Fruit fly (Drosophila melanogaster) whole organism, pupa: ENCODE measurements around the gene CG44836.

ENCODE experiments used
- CG10348 ChIP-seq: fragments of 200-800 bp; sonication (Bioruptor generic); IDR thresholded peaks from 2 replicates; pipeline ENCODE4 v1.3.6; 2022; ENCODE audit warnings: missing biosample characterization, missing genetic modification characterization
- CG12605 ChIP-seq: fragments of 200-800 bp; sonication (Bioruptor generic); IDR thresholded peaks from 2 replicates; pipeline ENCODE4 v1.3.6; 2022; ENCODE audit warnings: missing biosample characterization, missing genetic modification characterization
- CG13204 ChIP-seq: fragments of 200-800 bp; sonication (Bioruptor generic); optimal IDR thresholded peaks from 2 replicates; lab custom pipeline; 2018; ENCODE audit warnings: missing biosample characterization, mild to moderate bottlenecking, missing genetic modification characterization, moderate library complexity
- CG14655 ChIP-seq: fragments of 200-800 bp; sonication (Bioruptor generic); optimal IDR thresholded peaks from 3 replicates; lab custom pipeline; 2017; ENCODE audit warnings: mild to moderate bottlenecking, missing biosample characterization, missing genetic modification reagents, missing genetic modification characterization
- CG15710 ChIP-seq: fragments of 200-800 bp; sonication (Bioruptor generic); optimal IDR thresholded peaks from 2 replicates; lab custom pipeline; 2018; ENCODE audit warnings: missing biosample characterization, mild to moderate bottlenecking, missing genetic modification characterization, moderate library complexity
- CG17806 ChIP-seq: fragments of 200-800 bp; sonication (Bioruptor generic); optimal IDR thresholded peaks from 2 replicates; lab custom pipeline; 2018; ENCODE audit warnings: missing biosample characterization, mild to moderate bottlenecking, missing genetic modification characterization, moderate library complexity
- CG32121 ChIP-seq: fragments of 200-800 bp; sonication (Bioruptor generic); IDR thresholded peaks from 2 replicates; pipeline ENCODE4 v1.3.6; 2022; ENCODE audit warnings: missing biosample characterization, missing genetic modification characterization
- CG34367 ChIP-seq: fragments of 200-800 bp; sonication (Bioruptor generic); optimal IDR thresholded peaks from 2 replicates; lab custom pipeline; 2018; ENCODE audit warnings: missing biosample characterization, mild to moderate bottlenecking, missing genetic modification characterization
- CG4496 ChIP-seq: fragments of 200-800 bp; sonication (Bioruptor generic); IDR thresholded peaks from 3 replicates; pipeline ENCODE4 v1.3.6; 2022; ENCODE audit warnings: missing biosample characterization, missing genetic modification characterization
- CG8159 ChIP-seq: fragments of 200-800 bp; sonication (Bioruptor generic); optimal IDR thresholded peaks from 3 replicates; lab custom pipeline; 2018; ENCODE audit warnings: missing biosample characterization, mild to moderate bottlenecking, missing genetic modification characterization, moderate library complexity
- CG8301 ChIP-seq: fragments of 200-800 bp; sonication (Bioruptor generic); optimal IDR thresholded peaks from 2 replicates; lab custom pipeline; 2018; ENCODE audit warnings: missing biosample characterization, mild to moderate bottlenecking, missing genetic modification characterization
- CG9948 ChIP-seq: fragments of 200-800 bp; sonication (Bioruptor generic); optimal IDR thresholded peaks from 2 replicates; lab custom pipeline; 2018; ENCODE audit warnings: missing biosample characterization, mild to moderate bottlenecking, missing genetic modification characterization, moderate library complexity
- D1 ChIP-seq: fragments of 200-800 bp; sonication (Bioruptor generic); optimal IDR thresholded peaks from 2 replicates; lab custom pipeline; 2018; ENCODE audit warnings: missing biosample characterization, mild to moderate bottlenecking, missing genetic modification characterization, moderate library complexity
- EcR ChIP-seq: fragments of 200-800 bp; sonication (Bioruptor generic); optimal IDR thresholded peaks from 3 replicates; lab custom pipeline; 2019; ENCODE audit warnings: missing biosample characterization, missing genetic modification characterization, mild to moderate bottlenecking, moderate library complexity, missing genetic modification reagents
- Ets98B ChIP-seq: fragments of 200-800 bp; sonication (Bioruptor generic); IDR thresholded peaks from 2 replicates; pipeline ENCODE4 v1.3.6; 2022; ENCODE audit warnings: missing biosample characterization, missing genetic modification characterization
- Pif1A ChIP-seq: fragments of 200-800 bp; sonication (Bioruptor generic); optimal IDR thresholded peaks from 3 replicates; lab custom pipeline; 2016; ENCODE audit warnings: missing biosample characterization, missing genetic modification characterization
- Pif1B ChIP-seq: fragments of 200-800 bp; sonication (Bioruptor generic); optimal IDR thresholded peaks from 3 replicates; lab custom pipeline; 2016; ENCODE audit warnings: missing biosample characterization, missing genetic modification characterization
- Snoo ChIP-seq: fragments of 200-800 bp; sonication (Bioruptor generic); optimal IDR thresholded peaks from 3 replicates; lab custom pipeline; 2017; ENCODE audit warnings: missing biosample characterization, mild to moderate bottlenecking, missing genetic modification characterization, inconsistent platforms
- fd96Ca ChIP-seq: fragments of 200-800 bp; sonication (Bioruptor generic); IDR thresholded peaks from 3 replicates; pipeline ENCODE4 v1.3.6; 2022; ENCODE audit warnings: missing biosample characterization, missing genetic modification characterization
- gl ChIP-seq: fragments of 200-800 bp; sonication (Bioruptor generic); optimal IDR thresholded peaks from 2 replicates; lab custom pipeline; 2018; ENCODE audit warnings: missing biosample characterization, mild to moderate bottlenecking, missing genetic modification characterization
- rn ChIP-seq: fragments of 200-800 bp; sonication (Bioruptor generic); IDR thresholded peaks from 2 replicates; pipeline ENCODE4 v1.3.6; 2022; ENCODE audit warnings: missing biosample characterization, missing genetic modification characterization

Gene CG44836

DNA sequence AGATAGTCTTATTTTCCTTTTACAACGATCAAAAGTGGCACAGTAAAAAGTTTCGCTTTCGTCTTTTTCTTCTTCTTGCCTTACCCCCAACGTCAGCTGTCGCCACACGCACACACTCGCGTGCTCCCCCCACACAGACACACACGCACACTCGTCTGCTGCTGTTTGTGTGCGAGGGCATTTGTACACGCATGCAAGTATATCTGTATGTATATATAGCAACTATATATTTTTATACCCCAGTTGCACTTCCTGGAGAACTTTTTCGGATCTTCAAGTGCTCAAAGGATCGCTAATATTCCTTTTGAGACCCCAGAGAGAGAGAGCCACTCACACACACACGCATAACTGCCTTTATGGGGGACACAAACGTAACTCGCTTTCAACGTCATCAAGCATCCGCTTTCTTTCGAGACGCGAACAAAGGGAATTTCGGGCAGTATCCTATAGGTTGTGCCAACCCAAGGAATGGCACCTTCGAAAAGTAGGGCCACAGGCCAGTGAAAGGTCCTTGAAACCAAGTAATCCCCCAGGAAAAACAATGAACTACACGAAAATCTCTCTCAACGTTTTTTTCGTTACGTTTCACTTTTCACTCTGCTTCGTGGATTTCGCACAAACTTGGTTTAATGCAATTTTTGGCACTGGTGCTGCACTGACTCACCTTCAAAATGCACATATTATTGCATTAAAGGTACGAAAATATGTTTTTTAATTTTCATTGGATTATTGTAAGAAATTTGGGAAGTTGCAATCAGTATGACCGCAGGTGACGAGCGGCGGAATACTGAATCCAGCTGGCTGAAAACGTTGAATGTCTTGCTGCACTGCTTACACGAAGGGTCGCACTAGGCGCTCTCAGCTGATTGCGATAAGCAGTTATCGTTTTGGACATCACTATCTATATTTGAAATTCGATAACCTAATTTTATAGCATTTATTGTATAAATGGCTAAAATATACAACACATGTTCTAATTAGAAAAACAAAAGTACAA, 22.0 kb downstream of the CG44836 start, which contains the start of gene roq:
roq (minus strand) TSS at position 799 of the 997 bp plus-strand sequence.
- TF ChIP-seq gl (tag; lab: Kevin White, UChicago) (peak; percentile 11), CG14655 (GFP tag; lab: Kevin White, UChicago) (no peak), CG12605 (GFP tag; lab: Robert Waterston, UW) (peak; percentile 16; the same call in 1 of the 2 replicates), CG34367 (tag; lab: Kevin White, UChicago) (no peak), EcR (GFP tag; lab: Kevin White, UChicago) (peak; percentile 29)

dm6 chr3L:16369526-16369925, 30.5 kb downstream of the CG44836 start, which contains the start of gene CG18814:
Gene CG18814 (plus strand): TSS chr3L:16369826.
- no peak for TF ChIP-seq fd96Ca
- TF ChIP-seq CG8159 (tag; lab: Kevin White, UChicago), result no peak
- TF ChIP-seq CG10348 (GFP tag; lab: Robert Waterston, UW), result no peak
- no peak for TF ChIP-seq CG17806 (tag; lab: Kevin White, UChicago)
- TF ChIP-seq D1 (tag; lab: Kevin White, UChicago), result no peak
- TF ChIP-seq CG32121 (GFP tag; lab: Robert Waterston, UW), result no peak
- TF ChIP-seq Pif1A (GFP tag; lab: Kevin White, UChicago), result no peak
- TF ChIP-seq, all 21 proteins: peak for 0

DNA sequence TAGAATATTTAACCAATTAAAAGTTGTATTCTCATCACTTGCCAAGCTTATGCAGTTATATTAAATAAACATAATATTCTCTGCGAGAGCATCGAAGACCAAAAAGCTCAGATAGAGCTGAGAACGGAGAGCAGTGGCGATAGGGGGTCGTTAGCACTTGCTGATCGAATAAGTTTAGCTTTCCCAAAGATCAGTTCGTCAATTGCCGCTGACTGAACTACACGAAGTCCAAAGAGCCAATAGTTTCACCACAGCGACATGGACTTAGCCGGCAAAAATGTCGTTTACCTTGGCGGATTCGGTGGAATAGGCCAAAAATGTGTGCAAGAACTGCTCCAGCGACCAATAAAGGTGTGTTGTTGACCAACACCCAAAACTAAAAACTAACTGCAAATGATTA, 31.9 kb downstream of the CG44836 start, which contains the start of gene CG4842:
CG4842 (plus strand) TSS at position 191 of the 400 bp plus-strand sequence.
- no peak for TF ChIP-seq CG14655 (GFP tag; lab: Kevin White, UChicago)
- TF ChIP-seq CG17806 (tag; lab: Kevin White, UChicago), result no peak
- TF ChIP-seq CG32121 (GFP tag; lab: Robert Waterston, UW), result no peak
- no peak for TF ChIP-seq CG8159 (tag; lab: Kevin White, UChicago)
- TF ChIP-seq CG12605 (GFP tag; lab: Robert Waterston, UW), result no peak
- peak; percentile 7 for TF ChIP-seq EcR (GFP tag; lab: Kevin White, UChicago)
- TF ChIP-seq, all 21 proteins: peak for 1

DNA sequence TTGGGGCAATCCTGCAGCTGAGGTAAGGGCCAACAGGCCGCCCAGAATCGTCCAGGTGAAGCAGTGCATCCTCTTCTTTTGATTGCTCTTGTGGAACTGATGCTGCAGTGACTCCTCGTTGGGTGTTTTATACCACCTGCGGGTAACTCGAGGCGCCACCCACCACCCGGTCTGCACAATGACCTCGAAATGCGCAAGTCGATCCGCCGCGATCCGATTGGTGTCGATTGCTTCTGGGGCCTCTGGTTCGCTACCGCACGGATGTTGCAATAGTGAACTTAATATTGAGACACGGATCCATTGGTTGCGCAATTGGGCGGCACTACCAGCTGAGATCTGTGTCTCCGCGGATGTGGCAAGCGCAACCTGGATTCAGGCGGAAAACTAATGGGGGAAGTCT, 32.8 kb downstream of the CG44836 start, which contains the start of gene Cpr72Ec:
Cpr72Ec (minus strand) TSS at position 101 of the 400 bp plus-strand sequence.
- TF ChIP-seq rn (GFP tag; lab: Robert Waterston, UW) (no peak), CG15710 (tag; lab: Kevin White, UChicago) (no peak), EcR (GFP tag; lab: Kevin White, UChicago) (no peak), CG17806 (tag; lab: Kevin White, UChicago) (no peak), Pif1B (no peak), Ets98B (GFP tag; lab: Robert Waterston, UW) (no peak), CG34367 (tag; lab: Kevin White, UChicago) (no peak), CG32121 (GFP tag; lab: Robert Waterston, UW) (no peak), CG8301 (tag; lab: Kevin White, UChicago) (no peak), CG14655 (GFP tag; lab: Kevin White, UChicago) (no peak), D1 (tag; lab: Kevin White, UChicago) (no peak), Pif1A (GFP tag; lab: Kevin White, UChicago) (no peak), CG10348 (GFP tag; lab: Robert Waterston, UW) (no peak)
- TF ChIP-seq, all 21 proteins: peak for 0

- TF ChIP-seq CG14655 (GFP tag; lab: Kevin White, UChicago) (no peak), D1 (tag; lab: Kevin White, UChicago) (no peak), Ets98B (GFP tag; lab: Robert Waterston, UW) (no peak), CG10348 (GFP tag; lab: Robert Waterston, UW) (no peak), Snoo (no peak), CG17806 (tag; lab: Kevin White, UChicago) (no peak), Pif1A (GFP tag; lab: Kevin White, UChicago) (no peak)
Measured at dm6 chr3L:16364599-16364998, 35.5 kb downstream of the CG44836 start, which contains the start of gene Cpr72Eb. Gene Cpr72Eb (plus strand): TSS chr3L:16364899.

DNA sequence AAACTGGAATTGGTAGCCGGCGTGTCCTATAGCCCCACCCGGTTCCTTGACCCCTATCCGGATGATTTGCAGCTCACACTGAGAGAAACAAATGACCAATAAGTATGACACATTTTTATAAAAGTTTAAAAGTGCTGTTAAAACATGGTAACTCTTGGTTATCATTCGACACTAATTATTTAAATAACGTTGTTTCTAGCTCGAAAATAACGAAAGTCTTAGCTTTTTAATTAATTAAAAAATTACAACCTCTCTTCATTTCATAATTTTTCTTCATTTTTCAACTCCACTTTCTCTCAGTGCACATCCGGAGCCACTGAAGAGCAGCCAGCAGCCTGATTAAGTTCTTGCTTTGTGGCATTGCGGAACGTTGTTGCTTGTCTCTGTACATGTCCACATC, 35.9 kb downstream of the CG44836 start:
- peak; percentile 86 for TF ChIP-seq Pif1B
- peak; percentile 87 for TF ChIP-seq CG9948 (tag; lab: Kevin White, UChicago)
- TF ChIP-seq CG8159 (tag; lab: Kevin White, UChicago), result peak; percentile 92
- TF ChIP-seq CG8301 (tag; lab: Kevin White, UChicago), result peak; percentile 75
- TF ChIP-seq CG34367 (tag; lab: Kevin White, UChicago), result peak; percentile 85
- peak; percentile 81 for TF ChIP-seq Snoo
- no peak for TF ChIP-seq rn (GFP tag; lab: Robert Waterston, UW)
- TF ChIP-seq CG12605 (GFP tag; lab: Robert Waterston, UW), result peak; percentile 44; the same call in 1 of the 2 replicates
- TF ChIP-seq EcR (GFP tag; lab: Kevin White, UChicago), result peak; percentile 96
- peak; percentile 85 for TF ChIP-seq CG14655 (GFP tag; lab: Kevin White, UChicago)
- no peak for TF ChIP-seq fd96Ca
- TF ChIP-seq gl (tag; lab: Kevin White, UChicago), result peak; percentile 76
- peak; percentile 90 for TF ChIP-seq CG15710 (tag; lab: Kevin White, UChicago)
- no peak for TF ChIP-seq Ets98B (GFP tag; lab: Robert Waterston, UW)
- 0 out of 2 replicates have a peak, but pooled peaks have one; percentile 24 for TF ChIP-seq CG32121 (GFP tag; lab: Robert Waterston, UW)
- TF ChIP-seq D1 (tag; lab: Kevin White, UChicago), result peak; percentile 85
- TF ChIP-seq CG10348 (GFP tag; lab: Robert Waterston, UW), result no peak
- TF ChIP-seq CG17806 (tag; lab: Kevin White, UChicago), result peak; percentile 90
- TF ChIP-seq CG4496 (GFP tag; lab: Robert Waterston, UW), result 0 out of 3 replicates have a peak, but pooled peaks have one; percentile 21
- no peak for TF ChIP-seq CG13204 (GFP tag; lab: Kevin White, UChicago)
- TF ChIP-seq Pif1A (GFP tag; lab: Kevin White, UChicago), result peak; percentile 81
